Worm (Caenorhabditis elegans) whole organism, late embryonic: ENCODE results near the gene acl-7.

Experiments
- C38D4.7 ChIP-seq: fragments of 200-800 bp; sonication (Bioruptor generic); optimal IDR thresholded peaks from 2 replicates; lab custom pipeline; 2018; ENCODE audit warnings: mild to moderate bottlenecking, missing genetic modification characterization, moderate library complexity, missing compliant biosample characterization
- F13H6.1 ChIP-seq: sonication (generic microtip); optimal IDR thresholded peaks from 2 replicates; lab custom pipeline; 2016; ENCODE audit warnings: missing genetic modification characterization, missing compliant biosample characterization
- T23F11.4 ChIP-seq: fragments of 200-800 bp; sonication (Bioruptor generic); optimal IDR thresholded peaks from 2 replicates; lab custom pipeline; 2018; ENCODE audit warnings: mild to moderate bottlenecking, missing genetic modification characterization, missing compliant biosample characterization
- ahr-1 ChIP-seq: sonication (generic microtip); optimal IDR thresholded peaks from 2 replicates; lab custom pipeline; 2016; ENCODE audit warnings: missing genetic modification characterization, missing compliant biosample characterization
- ama-1 ChIP-seq: fragments of 150-350 bp; optimal IDR thresholded peaks from 2 replicates; lab custom pipeline; 2014
- ceh-14 ChIP-seq: sonication (generic microtip); optimal IDR thresholded peaks from 2 replicates; lab custom pipeline; 2016; ENCODE audit warnings: missing genotype, missing genetic modification characterization, missing compliant biosample characterization
- ceh-18 ChIP-seq: sonication (generic microtip); optimal IDR thresholded peaks from 2 replicates; lab custom pipeline; 2016; ENCODE audit warnings: missing genetic modification characterization, missing compliant biosample characterization
- ceh-19 ChIP-seq: fragments of 200-800 bp; sonication (Bioruptor generic); optimal IDR thresholded peaks from 2 replicates; lab custom pipeline; 2018; ENCODE audit warnings: mild to moderate bottlenecking, missing genetic modification characterization, missing compliant biosample characterization
- ceh-2 ChIP-seq: sonication (generic microtip); optimal IDR thresholded peaks from 2 replicates; lab custom pipeline; 2016; ENCODE audit warnings: missing genotype, missing genetic modification characterization, missing compliant biosample characterization
- ceh-22 ChIP-seq: sonication (generic microtip); optimal IDR thresholded peaks from 2 replicates; lab custom pipeline; 2017; ENCODE audit warnings: missing biosample characterization, missing genetic modification characterization
- ceh-24 ChIP-seq: sonication (generic microtip); optimal IDR thresholded peaks from 2 replicates; lab custom pipeline; 2016; ENCODE audit warnings: mild to moderate bottlenecking, missing genetic modification characterization, missing compliant biosample characterization
- ceh-31 ChIP-seq: sonication (generic microtip); optimal IDR thresholded peaks from 2 replicates; lab custom pipeline; 2016; ENCODE audit warnings: missing genetic modification characterization, missing compliant biosample characterization
- ceh-34 ChIP-seq: sonication (generic microtip); optimal IDR thresholded peaks from 2 replicates; lab custom pipeline; 2016; ENCODE audit warnings: mild to moderate bottlenecking, missing genetic modification characterization, missing compliant biosample characterization
- ceh-48 ChIP-seq: sonication (generic microtip); optimal IDR thresholded peaks from 2 replicates; lab custom pipeline; 2016; ENCODE audit warnings: missing genetic modification characterization, inconsistent platforms, missing compliant biosample characterization
- ceh-6 ChIP-seq: fragments of 200-800 bp; sonication (Bioruptor generic); optimal IDR thresholded peaks from 2 replicates; lab custom pipeline; 2018; ENCODE audit warnings: mild to moderate bottlenecking, missing genetic modification characterization, missing compliant biosample characterization
- ceh-9 ChIP-seq: sonication (generic microtip); optimal IDR thresholded peaks from 2 replicates; lab custom pipeline; 2016; ENCODE audit warnings: mild to moderate bottlenecking, missing genetic modification characterization, inconsistent platforms, missing compliant biosample characterization
- che-1 ChIP-seq: sonication (generic microtip); optimal IDR thresholded peaks from 2 replicates; lab custom pipeline; 2016; ENCODE audit warnings: mild to moderate bottlenecking, missing genetic modification characterization, missing compliant biosample characterization
- dve-1 ChIP-seq: sonication (generic microtip); optimal IDR thresholded peaks from 2 replicates; lab custom pipeline; 2017; ENCODE audit warnings: antibody characterized with exemption, mild to moderate bottlenecking, missing genetic modification characterization, missing compliant biosample characterization
- elt-2 ChIP-seq: sonication (generic microtip); optimal IDR thresholded peaks from 2 replicates; lab custom pipeline; 2016; ENCODE audit warnings: missing genetic modification reagents, missing genetic modification characterization, missing compliant biosample characterization
- gmeb-2 ChIP-seq: sonication (generic microtip); optimal IDR thresholded peaks from 2 replicates; lab custom pipeline; 2016; ENCODE audit warnings: missing genetic modification characterization, inconsistent platforms, missing compliant biosample characterization
- hlh-15 ChIP-seq: sonication (generic microtip); optimal IDR thresholded peaks from 2 replicates; lab custom pipeline; 2016; ENCODE audit warnings: missing genetic modification characterization, missing compliant biosample characterization
- lim-6 ChIP-seq: sonication (generic microtip); optimal IDR thresholded peaks from 2 replicates; lab custom pipeline; 2016; ENCODE audit warnings: missing genetic modification characterization, missing compliant biosample characterization
- lin-11 ChIP-seq: fragments of 200-800 bp; sonication (Bioruptor generic); optimal IDR thresholded peaks from 2 replicates; lab custom pipeline; 2018; ENCODE audit warnings: mild to moderate bottlenecking, missing genetic modification characterization, missing compliant biosample characterization
- nfya-1 ChIP-seq: sonication (generic microtip); optimal IDR thresholded peaks from 2 replicates; lab custom pipeline; 2017; ENCODE audit warnings: missing genetic modification characterization, mild to moderate bottlenecking, missing compliant biosample characterization, antibody characterized with exemption, moderate library complexity
- nhr-11 ChIP-seq: fragments of 150-350 bp; optimal IDR thresholded peaks from 2 replicates; lab custom pipeline; 2014; ENCODE audit warnings: missing biosample characterization, missing genetic modification characterization
- nhr-232 ChIP-seq: sonication (generic microtip); optimal IDR thresholded peaks from 2 replicates; lab custom pipeline; 2016; ENCODE audit warnings: missing genetic modification characterization, missing compliant biosample characterization
- odd-2 ChIP-seq: sonication (generic microtip); optimal IDR thresholded peaks from 2 replicates; lab custom pipeline; 2017; ENCODE audit warnings: antibody characterized with exemption, mild to moderate bottlenecking, missing genetic modification characterization, missing compliant biosample characterization
- pag-3 ChIP-seq: sonication (generic microtip); optimal IDR thresholded peaks from 2 replicates; lab custom pipeline; 2016; ENCODE audit warnings: missing compliant biosample characterization, missing genetic modification characterization, borderline replicate concordance
- pat-9 ChIP-seq: fragments of 200-800 bp; sonication (Bioruptor generic); optimal IDR thresholded peaks from 2 replicates; lab custom pipeline; 2018; ENCODE audit warnings: mild to moderate bottlenecking, missing genetic modification characterization, moderate library complexity, missing compliant biosample characterization
- pax-1 ChIP-seq: fragments of 150-350 bp; optimal IDR thresholded peaks from 2 replicates; lab custom pipeline; 2014; ENCODE audit warnings: missing biosample characterization, missing genetic modification characterization
- pha-2 ChIP-seq: sonication (generic microtip); optimal IDR thresholded peaks from 2 replicates; lab custom pipeline; 2017; ENCODE audit warnings: mild to moderate bottlenecking, missing genetic modification characterization, missing compliant biosample characterization
- pha-4 ChIP-seq: fragments of 150-350 bp; optimal IDR thresholded peaks from 2 replicates; lab custom pipeline; 2018; ENCODE audit warnings: missing biosample characterization, missing genetic modification reagents, missing genetic modification characterization
- sdc-2 ChIP-seq: sonication (generic microtip); optimal IDR thresholded peaks from 2 replicates; lab custom pipeline; 2016; ENCODE audit warnings: missing genotype, missing genetic modification characterization, missing compliant biosample characterization
- sox-2 ChIP-seq: fragments of 200-800 bp; sonication (Bioruptor generic); IDR thresholded peaks from 2 replicates; pipeline ENCODE4 v1.3.6; 2022; ENCODE audit warnings: missing genetic modification reagents, missing genetic modification characterization, missing compliant biosample characterization
- syd-9 ChIP-seq: sonication (generic microtip); optimal IDR thresholded peaks from 2 replicates; lab custom pipeline; 2016; ENCODE audit warnings: mild to moderate bottlenecking, missing genetic modification characterization, moderate library complexity, missing compliant biosample characterization
- tbx-2 ChIP-seq: sonication (generic microtip); optimal IDR thresholded peaks from 2 replicates; lab custom pipeline; 2016; ENCODE audit warnings: missing genetic modification characterization, missing compliant biosample characterization
- tbx-7 ChIP-seq: sonication (generic microtip); optimal IDR thresholded peaks from 2 replicates; lab custom pipeline; 2016; ENCODE audit warnings: missing genotype, missing genetic modification characterization, missing compliant biosample characterization
- unc-42 ChIP-seq: sonication (generic microtip); optimal IDR thresholded peaks from 2 replicates; lab custom pipeline; 2016; ENCODE audit warnings: missing genotype, missing genetic modification characterization, missing compliant biosample characterization
- zip-5 ChIP-seq: sonication (generic microtip); optimal IDR thresholded peaks from 2 replicates; lab custom pipeline; 2016; ENCODE audit warnings: missing genetic modification characterization, missing compliant biosample characterization

acl-7 gene

DNA sequence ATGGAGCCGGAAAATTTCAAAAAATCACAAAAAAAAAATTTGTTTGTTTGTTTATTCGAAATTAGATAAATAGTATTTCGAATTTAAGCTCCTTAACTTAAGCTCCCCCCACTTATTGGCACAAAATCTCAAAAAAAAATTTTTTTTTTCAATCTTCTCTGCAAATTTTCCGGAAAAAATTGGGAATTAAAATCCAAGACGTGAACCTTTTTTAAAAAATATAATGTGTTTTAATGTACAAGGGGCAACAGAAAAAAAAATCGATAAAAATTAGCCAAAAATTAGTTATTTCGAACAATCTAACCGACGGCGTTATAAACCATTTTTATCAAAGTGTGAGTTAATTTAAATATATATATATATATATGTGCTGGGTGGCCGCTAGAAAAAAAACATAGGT, 41.9 kb downstream of the acl-7 start, which contains the start of gene Y46G5A.14:
Gene Y46G5A.14, plus strand, starts transcription at position 301 of the 400 bp plus-strand sequence.
- TF ChIP-seq sox-2 (GFP tag; lab: Robert Waterston, UW): no peak
- no peak for TF ChIP-seq pax-1 (tag; lab: Kevin White, UChicago)
- no peak for TF ChIP-seq ceh-24
- TF ChIP-seq pag-3 (tag; lab: Kevin White, UChicago): no peak
- no peak for TF ChIP-seq pha-2 (tag; lab: Kevin White, UChicago)
- TF ChIP-seq F13H6.1 (tag; lab: Kevin White, UChicago): no peak
- TF ChIP-seq unc-42 (tag; lab: Kevin White, UChicago): no peak
- TF ChIP-seq ceh-2 (tag; lab: Kevin White, UChicago): no peak
- TF ChIP-seq tbx-7 (tag; lab: Kevin White, UChicago): no peak
- no peak for TF ChIP-seq ceh-19 (GFP tag; lab: Kevin White, UChicago)
- TF ChIP-seq ceh-6 (GFP tag; lab: Kevin White, UChicago): no peak

DNA sequence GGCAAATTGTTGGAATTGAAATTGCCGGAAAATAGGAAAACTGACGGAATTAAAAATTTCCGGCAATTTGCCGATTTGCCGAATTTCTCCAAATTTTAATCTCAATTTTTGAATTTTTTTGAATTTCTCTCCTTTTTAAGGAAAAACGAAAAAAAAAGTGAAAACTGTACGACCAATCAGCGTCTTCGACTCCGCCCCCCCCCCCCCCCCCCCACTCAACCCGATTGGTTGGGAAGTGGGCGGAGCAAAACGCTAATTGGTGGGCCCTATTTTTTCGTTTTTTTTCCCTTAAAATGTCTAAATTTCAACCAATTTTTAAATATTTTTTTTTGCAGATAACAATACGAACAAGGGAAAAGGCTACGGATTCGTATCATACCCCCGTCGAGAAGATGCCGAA, 46.3 kb downstream of the acl-7 start:
- no peak for TF ChIP-seq ceh-14 (tag; lab: Kevin White, UChicago)
- no peak for TF ChIP-seq dve-1 (tag; lab: Kevin White, UChicago)
- TF ChIP-seq ahr-1 (tag; lab: Kevin White, UChicago): no peak
- TF ChIP-seq nhr-232 (tag; lab: Kevin White, UChicago): no peak
- no peak for TF ChIP-seq lim-6
- TF ChIP-seq ceh-9 (tag; lab: Kevin White, UChicago): no peak
- no peak for TF ChIP-seq pha-4
- TF ChIP-seq ceh-34 (tag; lab: Kevin White, UChicago): no peak
- no peak for TF ChIP-seq F13H6.1 (tag; lab: Kevin White, UChicago)
- TF ChIP-seq, all 69 proteins: peak for 0

DNA sequence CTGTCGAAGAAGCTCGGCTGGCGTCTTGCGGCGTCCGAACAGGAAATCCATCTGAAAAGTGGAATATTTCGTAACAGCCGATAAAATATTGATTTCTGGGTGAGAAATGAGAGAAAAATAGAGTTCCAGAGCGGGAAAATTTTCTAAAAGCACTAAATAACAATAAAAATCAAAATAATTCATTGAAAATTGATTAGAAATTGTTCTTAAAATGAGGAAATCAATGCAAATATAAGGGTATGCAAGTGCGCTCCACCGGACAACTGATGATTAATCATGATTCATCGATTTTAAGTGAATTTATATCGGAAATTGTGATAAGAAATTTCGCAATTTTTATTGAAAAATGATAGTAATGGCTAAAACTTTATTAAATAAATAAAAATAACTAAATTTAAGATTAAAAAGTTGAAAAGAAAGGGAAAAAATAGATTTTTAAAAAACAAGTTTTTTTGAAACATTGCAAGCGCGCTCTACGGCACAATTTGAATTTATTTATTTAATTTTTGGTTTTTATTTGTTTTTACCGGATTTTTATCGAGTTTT, 48.0 kb downstream of the acl-7 start, which contains the start of the genes vps-2 and tiar-2:
Gene vps-2, minus strand, starts transcription at position 51 of the 546 bp plus-strand sequence.
Gene tiar-2, plus strand, starts transcription at position 520 of the 546 bp plus-strand sequence.
- no peak for TF ChIP-seq hlh-15 (tag; lab: Kevin White, UChicago)
- TF ChIP-seq pax-1 (tag; lab: Kevin White, UChicago): no peak
- TF ChIP-seq F13H6.1 (tag; lab: Kevin White, UChicago): no peak
- no peak for TF ChIP-seq sdc-2 (tag; lab: Kevin White, UChicago)
- peak; percentile 13 for TF ChIP-seq elt-2 (tag; lab: Kevin White, UChicago)
- peak; percentile 73 for TF ChIP-seq unc-42 (tag; lab: Kevin White, UChicago)
- TF ChIP-seq ceh-22: no peak
- no peak for TF ChIP-seq ceh-31 (tag; lab: Kevin White, UChicago)
- TF ChIP-seq zip-5 (tag; lab: Kevin White, UChicago): no peak
- TF ChIP-seq lin-11: no peak
- no peak for TF ChIP-seq ceh-18 (tag; lab: Kevin White, UChicago)
- no peak for TF ChIP-seq odd-2
- no peak for TF ChIP-seq tbx-2 (tag; lab: Kevin White, UChicago)
- TF ChIP-seq ama-1 (lab: Kevin White, UChicago): no peak
- no peak for TF ChIP-seq che-1 (tag; lab: Kevin White, UChicago)
- TF ChIP-seq C38D4.7 (GFP tag; lab: Kevin White, UChicago): no peak
- no peak for TF ChIP-seq nhr-11
- TF ChIP-seq T23F11.4: no peak
- no peak for TF ChIP-seq nfya-1 (tag; lab: Kevin White, UChicago)
- TF ChIP-seq tbx-7 (tag; lab: Kevin White, UChicago): no peak
- TF ChIP-seq syd-9 (tag; lab: Kevin White, UChicago): no peak
- TF ChIP-seq ceh-34 (tag; lab: Kevin White, UChicago): no peak
- TF ChIP-seq gmeb-2 (tag; lab: Kevin White, UChicago): no peak
- TF ChIP-seq pat-9: no peak
- no peak for TF ChIP-seq dve-1 (tag; lab: Kevin White, UChicago)
- TF ChIP-seq ceh-48: peak; percentile 59
